Worm (Caenorhabditis elegans): ENCODE data around the gene cyp-31A5.

ce11 chrIV:13415739-13416271 is 14.7 kb downstream of the cyp-31A5 start, which contains the start of the genes pik-1 and aptf-2:
- TF ChIP-seq egl-13 (tag; optimal IDR thresholded peaks at IDR 0.05): no peak
- no peak for TF ChIP-seq snpc-4 (tag; optimal IDR thresholded peaks at IDR 0.05)
- no peak for TF ChIP-seq elt-3 (tag; optimal IDR thresholded peaks at IDR 0.05)
- TF ChIP-seq unc-130 (tag; optimal IDR thresholded peaks at IDR 0.05): no peak
